Worm (Caenorhabditis elegans) whole organism, early embryonic: ENCODE data around the gene clec-197.

ENCODE experiments used
- ama-1 ChIP-seq: fragments of 150-350 bp; optimal IDR thresholded peaks from 2 replicates; lab custom pipeline; 2014
- ceh-13 ChIP-seq: fragments of 200-800 bp; sonication (Bioruptor generic); optimal IDR thresholded peaks from 2 replicates; lab custom pipeline; 2018; ENCODE audit warnings: mild to moderate bottlenecking, missing genetic modification characterization, missing compliant biosample characterization
- ets-7 ChIP-seq: sonication (generic microtip); optimal IDR thresholded peaks from 2 replicates; lab custom pipeline; 2016; ENCODE audit warnings: missing genotype, missing genetic modification characterization, missing compliant biosample characterization
- hmbx-1 ChIP-seq: sonication (generic microtip); optimal IDR thresholded peaks from 2 replicates; lab custom pipeline; 2016; ENCODE audit warnings: mild to moderate bottlenecking, missing genetic modification characterization, missing compliant biosample characterization
- hmg-4 ChIP-seq: fragments of 200-800 bp; sonication (Bioruptor generic); optimal IDR thresholded peaks from 2 replicates; lab custom pipeline; 2018; ENCODE audit warnings: mild to moderate bottlenecking, missing genetic modification characterization, missing compliant biosample characterization
- hnd-1 ChIP-seq: sonication (generic microtip); optimal IDR thresholded peaks from 2 replicates; lab custom pipeline; 2016; ENCODE audit warnings: missing genetic modification characterization, missing compliant biosample characterization
- tra-4 ChIP-seq: sonication (generic microtip); optimal IDR thresholded peaks from 2 replicates; lab custom pipeline; 2017; ENCODE audit warnings: missing genetic modification characterization, missing compliant biosample characterization

DNA sequence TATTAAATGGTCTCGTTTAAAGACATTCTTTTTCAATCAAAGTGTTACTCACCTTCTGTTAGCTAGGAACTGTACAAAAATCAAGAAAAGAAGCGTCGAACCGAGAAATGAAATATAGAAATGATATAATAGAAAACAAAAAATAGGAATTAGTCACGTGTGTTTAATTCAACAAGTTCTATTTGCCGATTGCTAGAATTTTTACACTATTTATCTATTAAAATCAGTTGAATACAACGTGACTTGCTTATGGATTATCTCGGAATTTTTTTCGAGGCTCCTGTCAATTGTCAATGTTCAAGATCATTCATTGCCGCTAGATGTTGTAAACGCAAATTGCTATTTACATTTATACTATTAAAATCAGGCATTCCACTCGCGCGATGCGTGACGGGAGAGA lies 20.8 kb upstream of the clec-197 start, which contains the start of gene zipt-17:
- no peak for TF ChIP-seq hnd-1 (tag; lab: Kevin White, UChicago)
- TF ChIP-seq tra-4 (tag; lab: Kevin White, UChicago) = no peak
- TF ChIP-seq ama-1 (lab: Kevin White, UChicago) = no peak
- TF ChIP-seq hmbx-1 (tag; lab: Kevin White, UChicago) = no peak
- TF ChIP-seq ets-7 (tag; lab: Kevin White, UChicago) = no peak
- TF ChIP-seq hmg-4 = no peak
- no peak for TF ChIP-seq ceh-13 (GFP tag; lab: Kevin White, UChicago)
